Fruit fly (Drosophila melanogaster) whole organism, pupa: Measurements from ENCODE around the gene Ugt37D1.

Source experiments
- CG10348 ChIP-seq: fragments of 200-800 bp; sonication (Bioruptor generic); IDR thresholded peaks from 2 replicates; pipeline ENCODE4 v1.3.6; 2022; ENCODE audit warnings: missing biosample characterization, missing genetic modification characterization
- CG12605 ChIP-seq: fragments of 200-800 bp; sonication (Bioruptor generic); IDR thresholded peaks from 2 replicates; pipeline ENCODE4 v1.3.6; 2022; ENCODE audit warnings: missing biosample characterization, missing genetic modification characterization
- CG13204 ChIP-seq: fragments of 200-800 bp; sonication (Bioruptor generic); optimal IDR thresholded peaks from 2 replicates; lab custom pipeline; 2018; ENCODE audit warnings: missing biosample characterization, mild to moderate bottlenecking, missing genetic modification characterization, moderate library complexity
- CG14655 ChIP-seq: fragments of 200-800 bp; sonication (Bioruptor generic); optimal IDR thresholded peaks from 3 replicates; lab custom pipeline; 2017; ENCODE audit warnings: mild to moderate bottlenecking, missing biosample characterization, missing genetic modification reagents, missing genetic modification characterization
- CG15710 ChIP-seq: fragments of 200-800 bp; sonication (Bioruptor generic); optimal IDR thresholded peaks from 2 replicates; lab custom pipeline; 2018; ENCODE audit warnings: missing biosample characterization, mild to moderate bottlenecking, missing genetic modification characterization, moderate library complexity
- CG17806 ChIP-seq: fragments of 200-800 bp; sonication (Bioruptor generic); optimal IDR thresholded peaks from 2 replicates; lab custom pipeline; 2018; ENCODE audit warnings: missing biosample characterization, mild to moderate bottlenecking, missing genetic modification characterization, moderate library complexity
- CG32121 ChIP-seq: fragments of 200-800 bp; sonication (Bioruptor generic); IDR thresholded peaks from 2 replicates; pipeline ENCODE4 v1.3.6; 2022; ENCODE audit warnings: missing biosample characterization, missing genetic modification characterization
- CG34367 ChIP-seq: fragments of 200-800 bp; sonication (Bioruptor generic); optimal IDR thresholded peaks from 2 replicates; lab custom pipeline; 2018; ENCODE audit warnings: missing biosample characterization, mild to moderate bottlenecking, missing genetic modification characterization
- CG4496 ChIP-seq: fragments of 200-800 bp; sonication (Bioruptor generic); IDR thresholded peaks from 3 replicates; pipeline ENCODE4 v1.3.6; 2022; ENCODE audit warnings: missing biosample characterization, missing genetic modification characterization
- CG8159 ChIP-seq: fragments of 200-800 bp; sonication (Bioruptor generic); optimal IDR thresholded peaks from 3 replicates; lab custom pipeline; 2018; ENCODE audit warnings: missing biosample characterization, mild to moderate bottlenecking, missing genetic modification characterization, moderate library complexity
- CG8301 ChIP-seq: fragments of 200-800 bp; sonication (Bioruptor generic); optimal IDR thresholded peaks from 2 replicates; lab custom pipeline; 2018; ENCODE audit warnings: missing biosample characterization, mild to moderate bottlenecking, missing genetic modification characterization
- CG9948 ChIP-seq: fragments of 200-800 bp; sonication (Bioruptor generic); optimal IDR thresholded peaks from 2 replicates; lab custom pipeline; 2018; ENCODE audit warnings: missing biosample characterization, mild to moderate bottlenecking, missing genetic modification characterization, moderate library complexity
- D1 ChIP-seq: fragments of 200-800 bp; sonication (Bioruptor generic); optimal IDR thresholded peaks from 2 replicates; lab custom pipeline; 2018; ENCODE audit warnings: missing biosample characterization, mild to moderate bottlenecking, missing genetic modification characterization, moderate library complexity
- EcR ChIP-seq: fragments of 200-800 bp; sonication (Bioruptor generic); optimal IDR thresholded peaks from 3 replicates; lab custom pipeline; 2019; ENCODE audit warnings: missing biosample characterization, missing genetic modification characterization, mild to moderate bottlenecking, moderate library complexity, missing genetic modification reagents
- Ets98B ChIP-seq: fragments of 200-800 bp; sonication (Bioruptor generic); IDR thresholded peaks from 2 replicates; pipeline ENCODE4 v1.3.6; 2022; ENCODE audit warnings: missing biosample characterization, missing genetic modification characterization
- Pif1A ChIP-seq: fragments of 200-800 bp; sonication (Bioruptor generic); optimal IDR thresholded peaks from 3 replicates; lab custom pipeline; 2016; ENCODE audit warnings: missing biosample characterization, missing genetic modification characterization
- Pif1B ChIP-seq: fragments of 200-800 bp; sonication (Bioruptor generic); optimal IDR thresholded peaks from 3 replicates; lab custom pipeline; 2016; ENCODE audit warnings: missing biosample characterization, missing genetic modification characterization
- Snoo ChIP-seq: fragments of 200-800 bp; sonication (Bioruptor generic); optimal IDR thresholded peaks from 3 replicates; lab custom pipeline; 2017; ENCODE audit warnings: missing biosample characterization, mild to moderate bottlenecking, missing genetic modification characterization, inconsistent platforms
- fd96Ca ChIP-seq: fragments of 200-800 bp; sonication (Bioruptor generic); IDR thresholded peaks from 3 replicates; pipeline ENCODE4 v1.3.6; 2022; ENCODE audit warnings: missing biosample characterization, missing genetic modification characterization
- gl ChIP-seq: fragments of 200-800 bp; sonication (Bioruptor generic); optimal IDR thresholded peaks from 2 replicates; lab custom pipeline; 2018; ENCODE audit warnings: missing biosample characterization, mild to moderate bottlenecking, missing genetic modification characterization
- rn ChIP-seq: fragments of 200-800 bp; sonication (Bioruptor generic); IDR thresholded peaks from 2 replicates; pipeline ENCODE4 v1.3.6; 2022; ENCODE audit warnings: missing biosample characterization, missing genetic modification characterization

Ugt37D1 gene

DNA sequence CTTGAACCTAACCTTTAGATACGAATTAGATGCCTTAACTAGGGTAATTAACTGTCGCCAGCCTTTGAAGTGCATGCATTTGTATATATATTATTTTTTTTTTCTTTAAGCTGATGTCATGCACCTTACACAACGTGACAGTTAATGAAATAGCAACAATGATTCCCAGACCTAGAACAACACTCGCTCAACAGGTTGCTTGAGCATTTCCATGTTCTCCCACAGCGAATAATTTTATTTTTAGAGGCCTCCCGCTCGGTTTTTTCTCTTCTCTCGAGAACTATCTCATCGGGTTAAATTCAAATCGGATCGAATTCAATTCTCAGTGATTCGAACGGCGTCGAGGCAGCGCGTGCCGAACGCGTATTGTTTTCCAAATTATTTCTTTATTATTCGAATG, at the start of gene Ugt37D1:
Ugt37D1 (plus strand) TSS at position 321 of the 400 bp plus-strand sequence.
- TF ChIP-seq CG8301 = no peak
- TF ChIP-seq rn = no peak
- 0 out of 2 replicates have a peak, but pooled peaks have one; percentile 23 for TF ChIP-seq CG32121
- TF ChIP-seq fd96Ca (GFP tag; lab: Robert Waterston, UW) = 0 out of 3 replicates have a peak, but pooled peaks have one; percentile 34

DNA sequence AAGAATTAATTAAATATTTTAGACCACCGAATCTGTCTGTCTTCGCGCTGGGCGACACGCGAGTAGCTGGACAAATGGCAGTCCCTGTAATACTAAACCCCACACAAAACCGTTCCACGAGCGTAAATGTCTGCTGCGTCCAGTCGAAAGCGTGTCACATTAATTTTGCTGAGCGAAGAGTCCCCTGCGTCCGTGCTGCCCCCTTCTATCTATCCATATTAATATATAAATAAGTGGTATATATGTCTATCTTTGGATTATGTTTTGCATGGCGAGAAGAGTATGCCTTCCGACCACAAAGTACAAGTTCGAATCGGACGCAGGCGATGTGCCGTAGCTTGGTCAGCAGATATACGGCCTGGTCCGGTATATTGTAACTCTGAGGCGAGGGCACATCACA, 46.5 kb upstream of the Ugt37D1 start:
- TF ChIP-seq CG13204 (GFP tag; lab: Kevin White, UChicago) (no peak), CG14655 (GFP tag; lab: Kevin White, UChicago) (no peak), CG8301 (no peak), CG15710 (tag; lab: Kevin White, UChicago) (no peak), CG17806 (tag; lab: Kevin White, UChicago) (no peak), EcR (GFP tag; lab: Kevin White, UChicago) (no peak), CG32121 (no peak), CG12605 (GFP tag; lab: Robert Waterston, UW) (no peak)
- TF ChIP-seq, all 21 proteins: peak for 0

DNA sequence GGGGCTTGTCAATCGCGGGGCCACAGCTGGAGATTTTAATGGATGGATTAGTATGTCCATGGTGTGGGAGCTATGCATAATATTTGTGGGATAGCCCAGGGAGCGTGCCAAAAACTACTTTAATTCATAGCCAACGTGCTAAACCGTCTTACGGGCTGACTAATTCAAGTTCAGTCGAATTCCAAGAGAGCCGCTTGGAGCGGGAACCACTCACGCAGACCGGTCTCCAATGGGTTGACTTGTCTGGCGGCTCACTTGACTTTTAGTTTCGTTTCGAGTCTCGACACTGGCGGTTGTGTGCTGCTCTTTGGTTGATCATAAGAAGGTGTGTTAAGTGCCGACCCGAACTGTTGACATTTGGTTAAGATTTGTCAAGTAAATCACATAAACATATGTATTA, 44.8 kb upstream of the Ugt37D1 start, which contains the start of gene yellow-b:
yellow-b (plus strand) TSS at position 263 of the 400 bp plus-strand sequence.
- no peak for TF ChIP-seq Ets98B
- no peak for TF ChIP-seq CG8159 (tag; lab: Kevin White, UChicago)
- TF ChIP-seq fd96Ca (GFP tag; lab: Robert Waterston, UW) = no peak
- no peak for TF ChIP-seq D1
- TF ChIP-seq CG14655 (GFP tag; lab: Kevin White, UChicago) = no peak
- no peak for TF ChIP-seq Pif1A
- TF ChIP-seq CG17806 (tag; lab: Kevin White, UChicago) = no peak
- no peak for TF ChIP-seq CG13204 (GFP tag; lab: Kevin White, UChicago)
- TF ChIP-seq rn = no peak
- TF ChIP-seq CG10348 (GFP tag; lab: Robert Waterston, UW) = no peak
- TF ChIP-seq CG15710 (tag; lab: Kevin White, UChicago) = no peak
- no peak for TF ChIP-seq CG12605 (GFP tag; lab: Robert Waterston, UW)
- no peak for TF ChIP-seq CG9948
- TF ChIP-seq EcR (GFP tag; lab: Kevin White, UChicago) = no peak
- TF ChIP-seq CG8301 = no peak
- no peak for TF ChIP-seq CG4496
- no peak for TF ChIP-seq CG32121
- no peak for TF ChIP-seq CG34367 (tag; lab: Kevin White, UChicago)
- TF ChIP-seq Pif1B (GFP tag; lab: Kevin White, UChicago) = no peak

DNA sequence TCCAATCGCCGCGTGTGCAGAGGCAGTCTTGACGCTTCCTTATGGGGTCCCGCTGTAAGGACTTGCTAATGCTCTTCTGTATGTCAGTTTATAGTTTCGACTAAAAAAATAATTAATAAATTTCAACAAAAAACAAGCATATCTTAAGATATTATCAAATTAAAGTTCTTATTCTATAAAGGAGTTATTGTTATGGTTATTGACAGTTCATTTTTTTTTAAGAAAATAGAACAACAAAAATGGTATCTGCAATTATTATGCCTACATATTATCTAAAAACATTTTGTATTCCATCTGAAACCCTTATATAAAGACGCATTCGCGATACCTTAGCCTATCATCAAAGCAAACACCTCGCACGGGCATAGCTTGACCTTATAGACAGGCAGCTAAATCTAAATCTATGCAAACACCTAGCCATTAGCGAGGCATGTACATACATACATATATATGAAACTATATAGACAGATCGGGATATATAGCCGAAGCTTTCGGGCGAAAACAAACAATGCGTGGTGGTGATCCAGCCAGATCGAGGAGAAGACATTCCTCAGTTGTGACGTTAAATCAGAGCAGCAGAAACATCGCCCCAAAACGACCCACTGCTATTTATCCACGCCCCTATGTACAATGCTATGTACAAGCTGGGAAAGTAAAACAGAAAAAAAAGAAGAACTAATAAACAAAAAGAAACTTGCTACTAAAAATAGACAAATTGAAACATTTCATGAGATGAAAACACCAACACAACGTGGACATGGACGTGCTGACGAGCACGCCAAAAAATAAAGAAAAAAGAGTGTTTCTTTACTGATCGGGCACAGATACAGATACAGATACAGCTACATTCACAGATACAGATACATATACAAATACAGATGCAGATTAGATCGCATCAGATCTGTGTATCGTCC, 38.1 kb upstream of the Ugt37D1 start, which contains the start of gene ppk17:
ppk17 (minus strand) TSS at position 51 of the 914 bp plus-strand sequence.
- TF ChIP-seq Snoo (tag; lab: Kevin White, UChicago) (no peak), Ets98B (peak; percentile 55; the same call in 1 of the 2 replicates), CG4496 (peak; percentile 50; the same call in 1 of the 3 replicates), CG10348 (GFP tag; lab: Robert Waterston, UW) (no peak), Pif1B (GFP tag; lab: Kevin White, UChicago) (no peak), CG32121 (peak; percentile 69), CG14655 (GFP tag; lab: Kevin White, UChicago) (peak; percentile 52), CG12605 (GFP tag; lab: Robert Waterston, UW) (peak; percentile 25; the same call in 1 of the 2 replicates), CG8159 (tag; lab: Kevin White, UChicago) (no peak), CG8301 (peak; percentile 22)

DNA sequence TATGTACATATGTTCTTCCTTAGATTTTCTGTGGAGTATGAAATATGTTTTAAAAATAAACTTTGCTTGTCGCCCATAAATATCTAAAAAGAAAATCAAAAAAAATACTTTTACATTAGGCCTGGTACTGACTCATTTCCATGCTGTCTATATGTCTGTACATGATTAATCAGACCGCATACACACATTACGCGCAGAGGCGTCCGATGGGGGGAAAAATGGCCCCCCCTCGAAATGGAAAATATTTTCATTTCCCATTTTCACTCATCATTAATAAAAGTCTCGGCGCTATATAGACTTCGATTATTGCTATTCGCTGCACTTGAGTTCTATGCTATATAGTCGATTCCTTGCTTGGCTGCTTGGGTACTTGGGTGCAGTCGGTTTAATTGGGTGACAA, 36.9 kb upstream of the Ugt37D1 start:
- TF ChIP-seq EcR (GFP tag; lab: Kevin White, UChicago) = no peak
- no peak for TF ChIP-seq fd96Ca (GFP tag; lab: Robert Waterston, UW)
- TF ChIP-seq gl (tag; lab: Kevin White, UChicago) = no peak
- TF ChIP-seq Pif1B (GFP tag; lab: Kevin White, UChicago) = no peak
- no peak for TF ChIP-seq CG13204 (GFP tag; lab: Kevin White, UChicago)
- no peak for TF ChIP-seq Ets98B
- TF ChIP-seq, all 21 proteins: peak for 0

DNA sequence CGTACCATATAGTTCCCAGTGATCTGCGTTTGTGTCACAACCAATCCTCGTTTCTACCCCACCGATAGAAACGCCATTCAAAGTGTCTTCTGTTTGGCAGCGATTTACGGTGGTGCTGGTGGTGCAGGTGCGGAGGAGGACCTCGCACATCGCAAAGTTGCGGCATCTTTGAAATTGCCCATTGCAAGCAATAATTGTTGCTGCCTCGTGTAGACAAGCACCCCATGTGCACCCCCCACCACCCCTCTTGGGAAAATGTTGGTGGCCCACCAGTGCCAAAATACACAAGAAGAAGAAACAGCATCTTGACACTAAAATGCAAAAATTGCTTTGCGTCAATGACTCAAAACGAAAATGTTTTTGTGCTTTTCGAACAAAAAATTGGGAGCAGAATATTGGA, 34.3 kb upstream of the Ugt37D1 start:
- TF ChIP-seq CG15710 (tag; lab: Kevin White, UChicago) (no peak), CG32121 (peak; percentile 79)
- TF ChIP-seq, all 21 proteins: peak for 1
